Worm (Caenorhabditis elegans) whole organism, mixed stage, embryonic: ENCODE measurements around the gene abts-2.
A peak's percentile ranks its signal among the peaks of the same experiment; 100 is the strongest.

Experiments used
- M03D4.4 ChIP-seq: sonication (generic microtip); optimal IDR thresholded peaks from 2 replicates; lab custom pipeline; 2017; ENCODE audit warnings: mild to moderate bottlenecking, missing genetic modification characterization, missing compliant biosample characterization
- bed-3 ChIP-seq: fragments of 200-800 bp; sonication (Bioruptor generic); optimal IDR thresholded peaks from 3 replicates; lab custom pipeline; 2018; ENCODE audit warnings: mild to moderate bottlenecking, missing genetic modification characterization, moderate library complexity, missing compliant biosample characterization
- blmp-1 ChIP-seq: fragments of 150-350 bp; optimal IDR thresholded peaks from 2 replicates; lab custom pipeline; 2014; ENCODE audit warnings: missing biosample characterization, missing genetic modification characterization
- ceh-39 ChIP-seq: fragments of 150-350 bp; optimal IDR thresholded peaks from 2 replicates; lab custom pipeline; 2014; ENCODE audit warnings: missing biosample characterization, missing genetic modification characterization
- ceh-43 ChIP-seq: fragments of 200-800 bp; sonication (Bioruptor generic); optimal IDR thresholded peaks from 2 replicates; lab custom pipeline; 2018; ENCODE audit warnings: mild to moderate bottlenecking, missing genetic modification characterization, moderate library complexity, missing compliant biosample characterization
- ceh-83 ChIP-seq: fragments of 200-800 bp; sonication (Bioruptor generic); optimal IDR thresholded peaks from 2 replicates; lab custom pipeline; 2018; ENCODE audit warnings: mild to moderate bottlenecking, missing genetic modification characterization, missing compliant biosample characterization
- ces-1 ChIP-seq: fragments of 150-350 bp; optimal IDR thresholded peaks from 2 replicates; lab custom pipeline; 2014; ENCODE audit warnings: missing biosample characterization, missing genetic modification reagents, missing genetic modification characterization
- cnd-1 ChIP-seq: fragments of 200-800 bp; sonication (Bioruptor generic); optimal IDR thresholded peaks from 2 replicates; lab custom pipeline; 2018; ENCODE audit warnings: mild to moderate bottlenecking, missing genetic modification characterization, missing compliant biosample characterization
- drap-1 ChIP-seq: fragments of 200-800 bp; sonication (Bioruptor generic); optimal IDR thresholded peaks from 3 replicates; lab custom pipeline; 2018; ENCODE audit warnings: mild to moderate bottlenecking, missing genetic modification characterization, missing compliant biosample characterization
- elt-1 ChIP-seq: sonication (generic microtip); optimal IDR thresholded peaks from 2 replicates; lab custom pipeline; 2017; ENCODE audit warnings: missing genetic modification characterization, mild to moderate bottlenecking, missing compliant biosample characterization, antibody characterized with exemption, moderate library complexity, borderline replicate concordance; ENCODE audit not compliant: insufficient read depth
- elt-3 ChIP-seq: fragments of 150-350 bp; optimal IDR thresholded peaks from 2 replicates; lab custom pipeline; 2014; ENCODE audit warnings: missing biosample characterization, missing genetic modification characterization
- flh-1 ChIP-seq: fragments of 200-800 bp; sonication (Bioruptor generic); optimal IDR thresholded peaks from 2 replicates; lab custom pipeline; 2018; ENCODE audit warnings: mild to moderate bottlenecking, missing genetic modification characterization, moderate library complexity, missing compliant biosample characterization
- ham-2 ChIP-seq: fragments of 200-800 bp; sonication (Bioruptor generic); optimal IDR thresholded peaks from 2 replicates; lab custom pipeline; 2018; ENCODE audit warnings: mild to moderate bottlenecking, missing genetic modification characterization, missing compliant biosample characterization
- hlh-1 ChIP-seq: fragments of 150-350 bp; optimal IDR thresholded peaks from 2 replicates; lab custom pipeline; 2014; ENCODE audit warnings: missing biosample characterization, missing genetic modification reagents, missing genetic modification characterization
- lin-13 ChIP-seq: fragments of 150-350 bp; optimal IDR thresholded peaks from 2 replicates; lab custom pipeline; 2014; ENCODE audit warnings: missing biosample characterization, missing genetic modification characterization
- lin-32 ChIP-seq: fragments of 200-800 bp; sonication (Bioruptor generic); optimal IDR thresholded peaks from 2 replicates; lab custom pipeline; 2018; ENCODE audit warnings: mild to moderate bottlenecking, missing genetic modification characterization, missing compliant biosample characterization
- lsy-2 ChIP-seq: fragments of 150-350 bp; optimal IDR thresholded peaks from 2 replicates; lab custom pipeline; 2014; ENCODE audit warnings: missing biosample characterization, missing genetic modification characterization
- mab-5 ChIP-seq: fragments of 150-350 bp; optimal IDR thresholded peaks from 2 replicates; lab custom pipeline; 2014; ENCODE audit warnings: missing biosample characterization, missing genetic modification characterization
- mep-1 ChIP-seq: fragments of 150-350 bp; optimal IDR thresholded peaks from 2 replicates; lab custom pipeline; 2017; ENCODE audit warnings: missing biosample characterization, missing genetic modification reagents, missing genetic modification characterization, inconsistent platforms
- mls-2 ChIP-seq: sonication (generic microtip); optimal IDR thresholded peaks from 2 replicates; lab custom pipeline; 2016; ENCODE audit warnings: mild to moderate bottlenecking, missing genetic modification characterization, moderate library complexity, missing compliant biosample characterization
- nhr-12 ChIP-seq: fragments of 150-350 bp; optimal IDR thresholded peaks from 2 replicates; lab custom pipeline; 2014; ENCODE audit warnings: missing biosample characterization, missing genetic modification characterization
- nhr-2 ChIP-seq: fragments of 150-350 bp; optimal IDR thresholded peaks from 2 replicates; lab custom pipeline; 2014; ENCODE audit warnings: missing biosample characterization, missing genetic modification characterization
- nhr-237 ChIP-seq: fragments of 150-350 bp; optimal IDR thresholded peaks from 2 replicates; lab custom pipeline; 2014; ENCODE audit warnings: missing biosample characterization, missing genetic modification characterization
- nhr-28 ChIP-seq: fragments of 150-350 bp; optimal IDR thresholded peaks from 2 replicates; lab custom pipeline; 2014; ENCODE audit warnings: missing biosample characterization, missing genetic modification characterization
- nhr-76 ChIP-seq: sonication (generic microtip); optimal IDR thresholded peaks from 2 replicates; lab custom pipeline; 2017; ENCODE audit warnings: missing biosample characterization, missing genetic modification characterization
- pha-4 ChIP-seq: fragments of 150-350 bp; optimal IDR thresholded peaks from 2 replicates; lab custom pipeline; 2018; ENCODE audit warnings: missing biosample characterization, missing genetic modification reagents, missing genetic modification characterization
- sem-2 ChIP-seq: fragments of 200-800 bp; sonication (Bioruptor generic); optimal IDR thresholded peaks from 2 replicates; lab custom pipeline; 2018; ENCODE audit warnings: mild to moderate bottlenecking, missing genetic modification characterization, missing compliant biosample characterization
- snpc-4 ChIP-seq: fragments of 150-350 bp; optimal IDR thresholded peaks from 2 replicates; lab custom pipeline; 2014; ENCODE audit warnings: missing biosample characterization, missing genetic modification characterization
- sptf-1 ChIP-seq: sonication (generic microtip); optimal IDR thresholded peaks from 2 replicates; lab custom pipeline; 2017; ENCODE audit warnings: mild to moderate bottlenecking, missing genetic modification characterization, moderate library complexity, missing compliant biosample characterization
- tbx-8 ChIP-seq: fragments of 200-800 bp; sonication (Bioruptor generic); optimal IDR thresholded peaks from 2 replicates; lab custom pipeline; 2018; ENCODE audit warnings: mild to moderate bottlenecking, missing genetic modification characterization, moderate library complexity, missing compliant biosample characterization
- unc-120 ChIP-seq: sonication (generic microtip); optimal IDR thresholded peaks from 2 replicates; lab custom pipeline; 2017; ENCODE audit warnings: missing genetic modification characterization, missing compliant biosample characterization; ENCODE audit not compliant: poor library complexity, severe bottlenecking
- unc-39 ChIP-seq: fragments of 150-350 bp; optimal IDR thresholded peaks from 2 replicates; lab custom pipeline; 2014; ENCODE audit warnings: missing biosample characterization, missing genetic modification characterization
- unc-62 ChIP-seq: fragments of 150-350 bp; optimal IDR thresholded peaks from 2 replicates; lab custom pipeline; 2014; ENCODE audit warnings: missing biosample characterization, missing genetic modification reagents, missing genetic modification characterization
- zip-8 ChIP-seq: fragments of 150-350 bp; optimal IDR thresholded peaks from 2 replicates; lab custom pipeline; 2014; ENCODE audit warnings: missing biosample characterization, missing genetic modification characterization
- ztf-11 ChIP-seq: fragments of 150-350 bp; optimal IDR thresholded peaks from 2 replicates; lab custom pipeline; 2014; ENCODE audit warnings: missing biosample characterization, missing genetic modification characterization

The abts-2 gene

DNA sequence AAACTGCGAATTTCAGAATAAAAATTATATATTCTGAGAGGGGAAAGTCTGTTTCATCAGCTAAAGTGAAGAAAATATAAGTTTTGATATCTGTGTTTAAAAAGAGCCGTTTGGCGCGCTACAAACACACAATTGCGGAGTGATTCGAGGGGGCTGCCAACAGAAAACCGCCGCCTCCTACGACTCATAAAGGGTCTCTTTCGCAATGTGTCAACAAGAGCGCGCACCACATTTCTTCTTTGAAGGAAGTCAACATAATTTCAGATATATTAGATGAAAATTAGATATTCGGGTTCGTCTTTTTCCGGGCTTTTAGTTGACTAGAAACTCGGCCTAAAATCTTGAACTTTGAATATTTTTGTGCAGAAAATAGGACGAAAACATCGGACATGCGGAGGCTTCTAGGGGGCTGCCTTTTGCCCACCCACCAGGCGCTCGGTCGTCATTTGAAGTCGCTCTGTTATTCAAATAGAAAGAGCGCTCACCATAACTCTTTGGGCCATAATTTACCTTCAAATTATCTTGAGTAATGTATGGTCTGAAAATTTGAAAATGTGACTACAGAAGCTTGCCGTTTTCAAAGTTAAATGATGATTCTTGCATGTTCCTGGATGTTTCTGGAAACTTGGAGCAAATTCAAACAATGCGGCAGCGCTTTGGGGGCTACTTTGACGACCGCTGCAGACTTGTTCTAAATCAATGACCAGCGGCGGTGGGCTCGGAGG is 20.5 kb downstream of the abts-2 start:
- TF ChIP-seq sem-2 (GFP tag; lab: Kevin White, UChicago) (peak; percentile 83), elt-1 (tag; lab: Kevin White, UChicago) (peak; percentile 11), ceh-39 (tag; lab: Kevin White, UChicago) (peak; percentile 87), bed-3 (peak; percentile 96), ces-1 (GFP tag; lab: Kevin White, UChicago) (peak; percentile 82), lsy-2 (tag; lab: Kevin White, UChicago) (peak; percentile 86), blmp-1 (tag; lab: Kevin White, UChicago) (peak; percentile 89), hlh-1 (peak; percentile 72), unc-120 (tag; lab: Kevin White, UChicago) (peak; percentile 100), ceh-83 (GFP tag; lab: Kevin White, UChicago) (peak; percentile 97), mab-5 (tag; lab: Kevin White, UChicago) (no peak), lin-32 (GFP tag; lab: Kevin White, UChicago) (peak; percentile 83), mep-1 (tag; lab: Kevin White, UChicago) (peak; percentile 97), unc-62 (GFP tag; lab: Kevin White, UChicago) (peak; percentile 96), nhr-2 (tag; lab: Kevin White, UChicago) (peak; percentile 59), zip-8 (tag; lab: Kevin White, UChicago) (no peak), nhr-237 (tag; lab: Kevin White, UChicago) (peak; percentile 98), snpc-4 (tag; lab: Kevin White, UChicago) (no peak), nhr-12 (peak; percentile 81), cnd-1 (tag; lab: Kevin White, UChicago) (peak; percentile 97), tbx-8 (GFP tag; lab: Kevin White, UChicago) (peak; percentile 99), M03D4.4 (tag; lab: Kevin White, UChicago) (peak; percentile 98), elt-3 (tag; lab: Kevin White, UChicago) (peak; percentile 84), nhr-76 (tag; lab: Kevin White, UChicago) (no peak), ceh-43 (GFP tag; lab: Kevin White, UChicago) (peak; percentile 97), pha-4 (tag; lab: Kevin White, UChicago) (peak; percentile 80), nhr-28 (tag; lab: Kevin White, UChicago) (peak; percentile 76), flh-1 (peak; percentile 95), ztf-11 (tag; lab: Kevin White, UChicago) (peak; percentile 94), sptf-1 (peak; percentile 99), mls-2 (tag; lab: Kevin White, UChicago) (peak; percentile 99), lin-13 (tag; lab: Kevin White, UChicago) (peak; percentile 97), ham-2 (GFP tag; lab: Kevin White, UChicago) (peak; percentile 97), drap-1 (GFP tag; lab: Kevin White, UChicago) (peak; percentile 95), unc-39 (tag; lab: Kevin White, UChicago) (peak; percentile 95)

DNA sequence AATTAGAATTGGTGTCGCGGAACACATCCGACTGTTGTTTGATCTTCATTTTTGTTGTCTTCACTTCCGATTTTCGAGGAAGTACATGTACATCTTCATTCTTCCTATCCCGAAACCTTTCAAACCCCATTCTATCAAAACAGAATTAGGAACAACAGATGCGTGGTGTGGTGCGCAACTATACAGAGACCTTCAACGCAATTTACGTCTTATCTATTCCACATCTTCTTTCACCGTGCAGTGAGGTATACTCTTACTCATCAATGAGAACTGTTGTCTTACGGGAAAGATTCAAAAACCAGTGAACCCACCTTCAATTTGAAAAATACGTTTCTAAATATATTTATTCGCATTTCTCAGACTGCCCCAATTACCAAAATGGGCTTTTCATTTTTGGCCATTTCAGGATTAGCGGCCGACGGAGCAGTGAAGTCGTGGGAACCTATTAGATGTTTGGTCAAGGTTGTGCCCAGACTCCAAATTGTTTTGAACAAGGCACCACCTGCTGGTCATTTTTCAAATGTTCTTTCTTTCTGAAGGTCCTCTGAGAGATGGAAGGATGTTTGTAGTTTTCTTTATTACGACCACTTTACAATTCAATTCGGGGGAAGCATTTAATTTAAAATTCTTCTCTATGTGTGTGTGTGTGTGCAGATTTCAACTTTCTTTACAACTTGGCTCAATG is 21.5 kb downstream of the abts-2 start:
- TF ChIP-seq drap-1 (GFP tag; lab: Kevin White, UChicago) (no peak), unc-62 (GFP tag; lab: Kevin White, UChicago) (peak; percentile 33), sptf-1 (no peak), pha-4 (tag; lab: Kevin White, UChicago) (no peak), hlh-1 (peak; percentile 30), ceh-43 (GFP tag; lab: Kevin White, UChicago) (no peak), nhr-237 (tag; lab: Kevin White, UChicago) (no peak), M03D4.4 (tag; lab: Kevin White, UChicago) (peak; percentile 19), elt-1 (tag; lab: Kevin White, UChicago) (peak; percentile 55), ceh-83 (GFP tag; lab: Kevin White, UChicago) (no peak), bed-3 (no peak), snpc-4 (tag; lab: Kevin White, UChicago) (no peak), mab-5 (tag; lab: Kevin White, UChicago) (no peak), unc-120 (tag; lab: Kevin White, UChicago) (peak; percentile 52)
